Fruit fly (Drosophila melanogaster): ENCODE results near the gene Acp29AB.
A peak's percentile ranks its signal among the peaks of the same experiment; 100 is the strongest.

Gene Acp29AB

dm6 chr2L:8385849-8386248 is 7.2 kb downstream of the Acp29AB start:
- no peak for TF ChIP-seq CG4496 (GFP tag; IDR thresholded peaks at IDR 0.05)
- TF ChIP-seq CG32121 (GFP tag; IDR thresholded peaks at IDR 0.05) = no peak
- TF ChIP-seq CG13204 (GFP tag; optimal IDR thresholded peaks at IDR 0.05) = no peak
- TF ChIP-seq CG15710 (tag; optimal IDR thresholded peaks at IDR 0.05) = no peak
- no peak for TF ChIP-seq D1 (tag; optimal IDR thresholded peaks at IDR 0.05)
- TF ChIP-seq CG14655 (GFP tag; optimal IDR thresholded peaks at IDR 0.05) = no peak
- TF ChIP-seq CG12605 (GFP tag; IDR thresholded peaks at IDR 0.05) = no peak
- no peak for TF ChIP-seq Pif1A (GFP tag; optimal IDR thresholded peaks at IDR 0.05)
- TF ChIP-seq Pif1B (GFP tag; optimal IDR thresholded peaks at IDR 0.05) = no peak
- no peak for TF ChIP-seq rn (GFP tag; IDR thresholded peaks at IDR 0.05)
- TF ChIP-seq Snoo (tag; optimal IDR thresholded peaks at IDR 0.05) = no peak
- TF ChIP-seq gl (tag; optimal IDR thresholded peaks at IDR 0.05) = no peak
- no peak for TF ChIP-seq CG8159 (tag; optimal IDR thresholded peaks at IDR 0.05)
- no peak for TF ChIP-seq CG9948 (tag; optimal IDR thresholded peaks at IDR 0.05)
- TF ChIP-seq Ets98B (GFP tag; IDR thresholded peaks at IDR 0.05) = no peak
- TF ChIP-seq EcR (GFP tag; optimal IDR thresholded peaks at IDR 0.05) = no peak
- TF ChIP-seq CG10348 (GFP tag; IDR thresholded peaks at IDR 0.05) = no peak
- no peak for TF ChIP-seq CG17806 (tag; optimal IDR thresholded peaks at IDR 0.05)
- no peak for TF ChIP-seq CG34367 (tag; optimal IDR thresholded peaks at IDR 0.05)
- no peak for TF ChIP-seq fd96Ca (GFP tag; IDR thresholded peaks at IDR 0.05)

- TF ChIP-seq fd96Ca (GFP tag; IDR thresholded peaks at IDR 0.05) (no peak), CG8301 (tag; optimal IDR thresholded peaks at IDR 0.05) (no peak), CG13204 (GFP tag; optimal IDR thresholded peaks at IDR 0.05) (no peak), EcR (GFP tag; optimal IDR thresholded peaks at IDR 0.05) (no peak), CG8159 (tag; optimal IDR thresholded peaks at IDR 0.05) (no peak), Ets98B (GFP tag; IDR thresholded peaks at IDR 0.05) (no peak), CG32121 (GFP tag; IDR thresholded peaks at IDR 0.05) (no peak), CG9948 (tag; optimal IDR thresholded peaks at IDR 0.05) (no peak), Snoo (tag; optimal IDR thresholded peaks at IDR 0.05) (no peak)
These were observed 8.0 kb downstream of the Acp29AB start for dm6 chr2L:8384985-8385519.

dm6 chr2L:8384108-8384601 is 8.9 kb downstream of the Acp29AB start, which contains the start of the genes Dad1 and CG13384:
TSS of gene Dad1 (minus strand) at chr2L:8384137.
TSS of gene CG13384 (plus strand) at chr2L:8384455.
- TF ChIP-seq rn (GFP tag; IDR thresholded peaks at IDR 0.05) (peak; percentile 81), CG9948 (tag; optimal IDR thresholded peaks at IDR 0.05) (peak; percentile 92), CG8301 (tag; optimal IDR thresholded peaks at IDR 0.05) (peak; percentile 86), CG13204 (GFP tag; optimal IDR thresholded peaks at IDR 0.05) (no peak), EcR (GFP tag; optimal IDR thresholded peaks at IDR 0.05) (peak; percentile 22), fd96Ca (GFP tag; IDR thresholded peaks at IDR 0.05) (no peak), CG17806 (tag; optimal IDR thresholded peaks at IDR 0.05) (peak; percentile 92), CG12605 (GFP tag; IDR thresholded peaks at IDR 0.05) (peak; percentile 78), CG15710 (tag; optimal IDR thresholded peaks at IDR 0.05) (peak; percentile 95), CG34367 (tag; optimal IDR thresholded peaks at IDR 0.05) (peak; percentile 86), CG4496 (GFP tag; IDR thresholded peaks at IDR 0.05) (peak; percentile 88), Ets98B (GFP tag; IDR thresholded peaks at IDR 0.05) (peak; percentile 76), CG10348 (GFP tag; IDR thresholded peaks at IDR 0.05) (peak; percentile 61; the same call in 1 of the 2 replicates), D1 (tag; optimal IDR thresholded peaks at IDR 0.05) (peak; percentile 86), CG14655 (GFP tag; optimal IDR thresholded peaks at IDR 0.05) (peak; percentile 93), Snoo (tag; optimal IDR thresholded peaks at IDR 0.05) (peak; percentile 92), CG8159 (tag; optimal IDR thresholded peaks at IDR 0.05) (peak; percentile 96), gl (tag; optimal IDR thresholded peaks at IDR 0.05) (peak; percentile 30), Pif1B (GFP tag; optimal IDR thresholded peaks at IDR 0.05) (peak; percentile 69), CG32121 (GFP tag; IDR thresholded peaks at IDR 0.05) (peak; percentile 90), Pif1A (GFP tag; optimal IDR thresholded peaks at IDR 0.05) (peak; percentile 33)

- TF ChIP-seq CG14655 (GFP tag; optimal IDR thresholded peaks at IDR 0.05) = peak; percentile 25
- no peak for TF ChIP-seq CG10348 (GFP tag; IDR thresholded peaks at IDR 0.05)
- peak; percentile 15; the same call in 1 of the 2 replicates for TF ChIP-seq rn (GFP tag; IDR thresholded peaks at IDR 0.05)
- TF ChIP-seq D1 (tag; optimal IDR thresholded peaks at IDR 0.05) = no peak
- peak; percentile 48 for TF ChIP-seq Pif1A (GFP tag; optimal IDR thresholded peaks at IDR 0.05)
- TF ChIP-seq CG17806 (tag; optimal IDR thresholded peaks at IDR 0.05) = peak; percentile 34
- peak; percentile 7 for TF ChIP-seq CG34367 (tag; optimal IDR thresholded peaks at IDR 0.05)
- TF ChIP-seq CG12605 (GFP tag; IDR thresholded peaks at IDR 0.05) = no peak
- TF ChIP-seq CG4496 (GFP tag; IDR thresholded peaks at IDR 0.05) = peak; percentile 80
- peak; percentile 66 for TF ChIP-seq Ets98B (GFP tag; IDR thresholded peaks at IDR 0.05)
- peak; percentile 0 for TF ChIP-seq EcR (GFP tag; optimal IDR thresholded peaks at IDR 0.05)
- TF ChIP-seq Snoo (tag; optimal IDR thresholded peaks at IDR 0.05) = peak; percentile 67
- TF ChIP-seq CG32121 (GFP tag; IDR thresholded peaks at IDR 0.05) = no peak
- TF ChIP-seq CG8159 (tag; optimal IDR thresholded peaks at IDR 0.05) = peak; percentile 47
- no peak for TF ChIP-seq CG9948 (tag; optimal IDR thresholded peaks at IDR 0.05)
- peak; percentile 34 for TF ChIP-seq Pif1B (GFP tag; optimal IDR thresholded peaks at IDR 0.05)
- TF ChIP-seq CG15710 (tag; optimal IDR thresholded peaks at IDR 0.05) = peak; percentile 37
- no peak; the same call in 2 of the 3 replicates for TF ChIP-seq fd96Ca (GFP tag; IDR thresholded peaks at IDR 0.05)
- TF ChIP-seq CG13204 (GFP tag; optimal IDR thresholded peaks at IDR 0.05) = no peak
- TF ChIP-seq CG8301 (tag; optimal IDR thresholded peaks at IDR 0.05) = peak; percentile 17
- TF ChIP-seq gl (tag; optimal IDR thresholded peaks at IDR 0.05) = peak; percentile 44
These were observed 10.4 kb downstream of the Acp29AB start, which contains the start of the genes CG13392 and Rcd4 for dm6 chr2L:8382646-8383045. TSS of gene CG13392 (minus strand) at chr2L:8382807. TSS of gene Rcd4 (plus strand) at chr2L:8382861.

dm6 chr2L:8381508-8382036 is 11.4 kb downstream of the Acp29AB start, which contains the start of gene AlaRS:
TSS of gene AlaRS (minus strand) at chr2L:8381764.
- TF ChIP-seq CG32121 (GFP tag; IDR thresholded peaks at IDR 0.05) (no peak), D1 (tag; optimal IDR thresholded peaks at IDR 0.05) (no peak), CG9948 (tag; optimal IDR thresholded peaks at IDR 0.05) (peak; percentile 16), Snoo (tag; optimal IDR thresholded peaks at IDR 0.05) (peak; percentile 21), CG14655 (GFP tag; optimal IDR thresholded peaks at IDR 0.05) (peak; percentile 2), fd96Ca (GFP tag; IDR thresholded peaks at IDR 0.05) (no peak), EcR (GFP tag; optimal IDR thresholded peaks at IDR 0.05) (no peak), gl (tag; optimal IDR thresholded peaks at IDR 0.05) (no peak), CG13204 (GFP tag; optimal IDR thresholded peaks at IDR 0.05) (no peak), CG10348 (GFP tag; IDR thresholded peaks at IDR 0.05) (no peak), CG34367 (tag; optimal IDR thresholded peaks at IDR 0.05) (peak; percentile 5), Ets98B (GFP tag; IDR thresholded peaks at IDR 0.05) (peak; percentile 37), rn (GFP tag; IDR thresholded peaks at IDR 0.05) (no peak), CG8159 (tag; optimal IDR thresholded peaks at IDR 0.05) (peak; percentile 36), CG8301 (tag; optimal IDR thresholded peaks at IDR 0.05) (no peak), CG15710 (tag; optimal IDR thresholded peaks at IDR 0.05) (peak; percentile 32), Pif1B (GFP tag; optimal IDR thresholded peaks at IDR 0.05) (peak; percentile 51), CG12605 (GFP tag; IDR thresholded peaks at IDR 0.05) (no peak), CG4496 (GFP tag; IDR thresholded peaks at IDR 0.05) (no peak), CG17806 (tag; optimal IDR thresholded peaks at IDR 0.05) (peak; percentile 28), Pif1A (GFP tag; optimal IDR thresholded peaks at IDR 0.05) (peak; percentile 31)

Data from whole organism, pupa.